Worm (Caenorhabditis elegans) whole organism, midembryonic: ENCODE data around the gene acr-10.

ENCODE experiments used
- T22C8.4 ChIP-seq: fragments of 200-800 bp; sonication (Bioruptor generic); IDR thresholded peaks from 2 replicates; pipeline ENCODE4 v1.3.6; 2022; ENCODE audit warnings: missing genetic modification characterization, missing compliant biosample characterization
- cog-1 ChIP-seq: sonication (generic microtip); optimal IDR thresholded peaks from 2 replicates; lab custom pipeline; 2016; ENCODE audit warnings: missing genetic modification characterization, missing compliant biosample characterization
- flt-1 ChIP-seq: fragments of 200-800 bp; sonication (Bioruptor generic); IDR thresholded peaks from 2 replicates; pipeline ENCODE4 v1.3.6; 2022; ENCODE audit warnings: missing genetic modification characterization, missing compliant biosample characterization
- klf-2 ChIP-seq: fragments of 200-800 bp; sonication (Bioruptor generic); conservative IDR thresholded peaks from 2 replicates; pipeline ENCODE4 v1.3.6; 2022; ENCODE audit warnings: missing genetic modification reagents, missing genetic modification characterization, missing compliant biosample characterization
- med-1 ChIP-seq: sonication (generic microtip); optimal IDR thresholded peaks from 2 replicates; lab custom pipeline; 2017; ENCODE audit warnings: missing genetic modification characterization, mild to moderate bottlenecking, missing compliant biosample characterization, antibody characterized with exemption, missing genetic modification reagents; ENCODE audit not compliant: insufficient read depth
- ref-1 ChIP-seq: fragments of 200-800 bp; sonication (Bioruptor generic); conservative IDR thresholded peaks from 2 replicates; pipeline ENCODE4 v1.3.6; 2022; ENCODE audit warnings: missing genetic modification reagents, missing genetic modification characterization, missing compliant biosample characterization
- tab-1 ChIP-seq: fragments of 200-800 bp; sonication (Bioruptor generic); IDR thresholded peaks from 2 replicates; pipeline ENCODE4 v1.3.6; 2022; ENCODE audit warnings: missing genetic modification characterization, missing compliant biosample characterization

DNA sequence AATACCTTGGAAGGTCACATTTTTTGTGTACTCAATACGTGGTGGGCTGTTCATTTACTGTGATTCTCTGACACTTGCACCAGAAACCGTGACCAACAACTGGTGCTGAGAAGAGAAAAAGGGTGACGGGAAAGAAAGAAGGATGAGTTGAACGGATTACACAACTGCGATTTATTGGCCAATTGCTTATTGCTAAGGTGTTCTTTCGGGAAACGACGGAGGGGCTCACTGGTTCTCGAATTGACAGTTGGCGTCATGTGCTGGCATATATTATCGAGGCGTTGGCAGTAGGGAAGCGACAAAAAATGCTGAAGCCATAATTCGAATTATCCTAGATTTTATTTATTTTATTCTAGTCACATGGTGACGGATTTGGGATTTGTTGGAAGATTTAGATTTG, 47.9 kb upstream of the acr-10 start:
- TF ChIP-seq med-1 (GFP tag; lab: Kevin White, UChicago) (no peak), ref-1 (GFP tag; lab: Robert Waterston, UW) (no peak), cog-1 (tag; lab: Kevin White, UChicago) (no peak), T22C8.4 (GFP tag; lab: Robert Waterston, UW) (no peak), flt-1 (GFP tag; lab: Robert Waterston, UW) (no peak), klf-2 (GFP tag; lab: Robert Waterston, UW) (no peak), tab-1 (GFP tag; lab: Robert Waterston, UW) (no peak)
